Worm (Caenorhabditis elegans): ENCODE measurements around the gene R11D1.10.

- TF ChIP-seq lin-13 (GFP tag; optimal IDR thresholded peaks at IDR 0.05) (no peak), lin-35 (GFP tag; optimal IDR thresholded peaks at IDR 0.05) (no peak), elt-2 (tag; optimal IDR thresholded peaks at IDR 0.05) (no peak), unc-130 (tag; optimal IDR thresholded peaks at IDR 0.05) (no peak), lin-15B (tag; optimal IDR thresholded peaks at IDR 0.05) (no peak), nhr-12 (tag; optimal IDR thresholded peaks at IDR 0.05) (no peak), lsy-2 (tag; optimal IDR thresholded peaks at IDR 0.05) (no peak), blmp-1 (tag; optimal IDR thresholded peaks at IDR 0.05) (no peak), aha-1 (tag; optimal IDR thresholded peaks at IDR 0.05) (no peak), skn-1 (tag; optimal IDR thresholded peaks at IDR 0.05) (no peak), nhr-11 (tag; optimal IDR thresholded peaks at IDR 0.05) (no peak), zag-1 (tag; optimal IDR thresholded peaks at IDR 0.05) (no peak)
Measured at ce11 chrV:12736166-12736753, 6.9 kb downstream of the R11D1.10 start, which contains the start of gene cky-1.
